Worm (Caenorhabditis elegans): ENCODE results near the gene metl-2.

- TF ChIP-seq elt-2 (tag; optimal IDR thresholded peaks at IDR 0.05) (no peak), zag-1 (tag; optimal IDR thresholded peaks at IDR 0.05) (no peak), nhr-12 (tag; optimal IDR thresholded peaks at IDR 0.05) (no peak), unc-62 (GFP tag; optimal IDR thresholded peaks at IDR 0.05) (no peak), lin-15B (tag; optimal IDR thresholded peaks at IDR 0.05) (no peak), elt-1 (tag; optimal IDR thresholded peaks at IDR 0.05) (no peak), pqm-1 (tag; optimal IDR thresholded peaks at IDR 0.05) (no peak)
Observed at ce11 chrII:14935431-14936071, 34.1 kb upstream of the metl-2 start.
